Worm (Caenorhabditis elegans): ENCODE measurements around the gene ttr-2.

Gene ttr-2

DNA sequence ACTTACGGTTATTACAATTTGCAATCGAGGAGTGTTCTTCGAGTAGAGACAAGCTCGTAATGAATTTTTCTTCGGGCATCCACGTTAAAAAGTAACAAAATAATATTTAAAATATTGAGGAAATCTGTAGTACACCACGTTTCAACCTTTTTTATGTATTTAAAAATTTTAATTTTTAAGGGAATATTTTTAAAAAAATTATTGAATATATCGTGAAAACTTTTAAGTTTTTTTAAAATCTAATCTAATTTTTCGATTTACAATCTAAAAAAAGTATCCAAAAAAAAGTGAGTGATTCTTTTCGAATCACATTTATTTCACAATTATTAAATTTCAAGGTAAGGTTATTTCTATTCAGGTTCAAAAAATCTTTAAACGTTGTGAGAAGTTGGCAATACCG lies 17.2 kb downstream of the ttr-2 start, which contains the start of gene gln-2:
Gene gln-2, minus strand, starts transcription at position 101 of the 400 bp plus-strand sequence.
- no peak for TF ChIP-seq madf-8 (GFP tag; conservative IDR thresholded peaks at IDR 0.05)
- TF ChIP-seq Y56A3A.18 (GFP tag; IDR thresholded peaks at IDR 0.05): no peak
- TF ChIP-seq lin-26 (GFP tag; IDR thresholded peaks at IDR 0.05): no peak
- no peak for TF ChIP-seq attf-6 (GFP tag; IDR thresholded peaks at IDR 0.05)
- no peak for TF ChIP-seq akir-1 (GFP tag; optimal IDR thresholded peaks at IDR 0.05)
- TF ChIP-seq F52B5.7 (tag; optimal IDR thresholded peaks at IDR 0.05): no peak
- TF ChIP-seq ztf-25 (GFP tag; IDR thresholded peaks at IDR 0.05): no peak
- TF ChIP-seq dox-1 (GFP tag; IDR thresholded peaks at IDR 0.05): no peak
- TF ChIP-seq snpc-1.3 (tag; optimal IDR thresholded peaks at IDR 0.05; ENCODE audit: insufficient read depth): no peak
- TF ChIP-seq chd-7 (tag; optimal IDR thresholded peaks at IDR 0.05): no peak
- TF ChIP-seq B0035.1 (tag; optimal IDR thresholded peaks at IDR 0.05): no peak
- TF ChIP-seq xnd-1 (tag; optimal IDR thresholded peaks at IDR 0.05): no peak

DNA sequence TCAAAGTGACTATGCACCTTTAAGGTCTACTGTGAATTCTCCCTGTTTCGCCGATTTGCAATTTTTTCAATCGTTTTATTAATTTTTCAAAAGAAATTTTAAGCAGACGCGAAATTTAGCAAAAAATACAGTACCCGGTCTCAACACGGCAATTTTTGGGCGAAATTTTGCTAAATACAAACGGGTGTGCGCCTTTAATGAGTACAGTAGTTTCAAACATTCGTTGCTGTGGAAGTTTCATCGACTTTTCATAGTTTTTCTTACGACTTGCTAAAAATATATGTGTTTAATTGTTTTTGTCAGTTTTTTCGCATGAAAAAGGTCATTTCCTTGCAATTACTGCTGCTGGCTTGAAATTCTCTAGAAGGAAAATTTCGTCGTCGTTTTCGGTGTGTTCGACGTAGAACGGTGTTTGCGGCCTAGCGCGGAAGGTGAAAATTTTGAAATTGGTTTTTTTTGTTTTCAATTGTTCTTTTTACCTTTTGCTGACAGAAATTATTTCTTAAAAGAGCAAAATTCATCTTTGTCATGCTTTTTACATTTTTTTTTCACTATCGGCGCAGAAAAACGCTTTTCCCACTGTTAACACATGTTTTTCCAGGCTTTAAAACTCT lies 19.3 kb downstream of the ttr-2 start, which contains the start of gene K03H1.7:
Gene K03H1.7, plus strand, starts transcription at position 600 of the 614 bp plus-strand sequence.
- no peak for TF ChIP-seq fkh-3 (tag; optimal IDR thresholded peaks at IDR 0.05)
- TF ChIP-seq dox-1 (GFP tag; IDR thresholded peaks at IDR 0.05): 0 out of 2 replicates have a peak, but pooled peaks have one; percentile 7
- TF ChIP-seq Y56A3A.18 (GFP tag; IDR thresholded peaks at IDR 0.05): no peak
- peak; percentile 50 for TF ChIP-seq madf-8 (GFP tag; conservative IDR thresholded peaks at IDR 0.05)
- no peak for TF ChIP-seq aptf-2 (GFP tag; conservative IDR thresholded peaks at IDR 0.05)
- no peak for TF ChIP-seq lin-54 (GFP tag; optimal IDR thresholded peaks at IDR 0.05)
- TF ChIP-seq ztf-22 (GFP tag; optimal IDR thresholded peaks at IDR 0.05): no peak
- TF ChIP-seq B0261.1 (tag; optimal IDR thresholded peaks at IDR 0.05): no peak
- TF ChIP-seq madf-3 (GFP tag; IDR thresholded peaks at IDR 0.05): no peak
- 0 out of 2 replicates have a peak, but pooled peaks have one; percentile 22 for TF ChIP-seq madf-6 (GFP tag; IDR thresholded peaks at IDR 0.05)
- no peak for TF ChIP-seq T07F8.4 (tag; optimal IDR thresholded peaks at IDR 0.05)
- TF ChIP-seq snpc-4 (GFP tag; optimal IDR thresholded peaks at IDR 0.05): no peak
- no peak for TF ChIP-seq snpc-4 (tag; optimal IDR thresholded peaks at IDR 0.05)
- TF ChIP-seq ztf-6 (GFP tag; IDR thresholded peaks at IDR 0.05): no peak
- TF ChIP-seq ztf-3 (GFP tag; optimal IDR thresholded peaks at IDR 0.05): no peak
- no peak for TF ChIP-seq ccch-3 (GFP tag; optimal IDR thresholded peaks at IDR 0.05)
- no peak for TF ChIP-seq hrde-1 (tag; optimal IDR thresholded peaks at IDR 0.05; ENCODE audit: borderline replicate concordance)
- no peak for TF ChIP-seq ceh-27 (GFP tag; optimal IDR thresholded peaks at IDR 0.05)
- no peak for TF ChIP-seq ztf-28 (GFP tag; IDR thresholded peaks at IDR 0.05)
- no peak for TF ChIP-seq T26A5.8 (tag; optimal IDR thresholded peaks at IDR 0.05)
- no peak for TF ChIP-seq F57A8.1 (GFP tag; optimal IDR thresholded peaks at IDR 0.05)
- no peak for TF ChIP-seq F52B5.7 (tag; optimal IDR thresholded peaks at IDR 0.05)
- no peak for TF ChIP-seq mcd-1 (GFP tag; IDR thresholded peaks at IDR 0.05)
- TF ChIP-seq zfh-2 (GFP tag; conservative IDR thresholded peaks at IDR 0.05): no peak
- no peak for TF ChIP-seq egrh-3 (GFP tag; IDR thresholded peaks at IDR 0.05)
- no peak for TF ChIP-seq F37B4.10 (GFP tag; IDR thresholded peaks at IDR 0.05)
- no peak for TF ChIP-seq Y53F4B.3 (GFP tag; IDR thresholded peaks at IDR 0.05)
- no peak for TF ChIP-seq pha-4 (tag; optimal IDR thresholded peaks at IDR 0.05)
- TF ChIP-seq zim-3 (tag; optimal IDR thresholded peaks at IDR 0.05): no peak
- no peak for TF ChIP-seq F23B12.7 (tag; optimal IDR thresholded peaks at IDR 0.05; ENCODE audit: insufficient read depth)
- TF ChIP-seq rpc-1 (optimal IDR thresholded peaks at IDR 0.05): no peak
- no peak for TF ChIP-seq rpc-1 (tag; optimal IDR thresholded peaks at IDR 0.05)
- TF ChIP-seq lsl-1 (GFP tag; optimal IDR thresholded peaks at IDR 0.05): peak; percentile 89
- TF ChIP-seq Y53G8AR.9 (GFP tag; conservative IDR thresholded peaks at IDR 0.05): no peak
- no peak for TF ChIP-seq egl-44 (GFP tag; IDR thresholded peaks at IDR 0.05)
- no peak for TF ChIP-seq Y79H2A.3 (GFP tag; conservative IDR thresholded peaks at IDR 0.05)
- peak; percentile 53 for TF ChIP-seq xnd-1 (tag; optimal IDR thresholded peaks at IDR 0.05)
- TF ChIP-seq egl-18 (GFP tag; IDR thresholded peaks at IDR 0.05): no peak
- no peak for TF ChIP-seq hlh-12 (tag; optimal IDR thresholded peaks at IDR 0.05)
